Worm (Caenorhabditis elegans): Measurements from ENCODE around the gene E01B7.2.

The E01B7.2 gene

DNA sequence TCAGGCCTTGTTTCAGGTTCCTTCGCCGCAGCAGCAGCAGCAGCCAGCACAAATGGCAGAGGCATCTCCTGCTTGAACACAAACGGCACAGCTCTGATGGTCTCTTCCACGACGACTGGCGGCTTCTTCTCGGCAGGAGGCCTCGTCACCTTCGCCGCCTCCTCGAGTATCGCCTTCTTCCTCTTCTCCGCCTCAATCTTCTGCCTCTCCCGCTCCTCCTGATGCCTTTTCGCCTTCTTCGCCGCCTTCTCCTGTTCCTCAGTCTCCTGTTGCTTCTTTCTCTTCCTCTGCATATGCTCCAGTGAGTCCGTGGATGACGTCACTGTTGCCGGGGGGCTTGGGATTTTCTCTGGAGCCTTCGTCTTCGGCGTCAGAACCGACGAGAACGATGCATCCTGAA, 23.9 kb downstream of the E01B7.2 start:
- TF ChIP-seq ceh-8 (GFP tag; optimal IDR thresholded peaks at IDR 0.05) (no peak), ama-1 (optimal IDR thresholded peaks at IDR 0.05) (no peak), snpc-4 (tag; optimal IDR thresholded peaks at IDR 0.05) (no peak), pax-3 (tag; optimal IDR thresholded peaks at IDR 0.05) (no peak), lin-14 (GFP tag; optimal IDR thresholded peaks at IDR 0.05) (no peak), ceh-90 (tag; optimal IDR thresholded peaks at IDR 0.05) (no peak), ceh-82 (tag; optimal IDR thresholded peaks at IDR 0.05) (no peak), dpl-1 (GFP tag; optimal IDR thresholded peaks at IDR 0.05) (no peak), efl-3 (GFP tag; optimal IDR thresholded peaks at IDR 0.05) (no peak), snu-23 (GFP tag; optimal IDR thresholded peaks at IDR 0.05) (no peak), egl-13 (tag; optimal IDR thresholded peaks at IDR 0.05) (no peak), C34B4.2 (tag; optimal IDR thresholded peaks at IDR 0.05) (no peak), isw-1 (GFP tag; IDR thresholded peaks at IDR 0.05) (no peak), mdl-1 (tag; optimal IDR thresholded peaks at IDR 0.05) (no peak), tbx-2 (tag; optimal IDR thresholded peaks at IDR 0.05) (no peak)

DNA sequence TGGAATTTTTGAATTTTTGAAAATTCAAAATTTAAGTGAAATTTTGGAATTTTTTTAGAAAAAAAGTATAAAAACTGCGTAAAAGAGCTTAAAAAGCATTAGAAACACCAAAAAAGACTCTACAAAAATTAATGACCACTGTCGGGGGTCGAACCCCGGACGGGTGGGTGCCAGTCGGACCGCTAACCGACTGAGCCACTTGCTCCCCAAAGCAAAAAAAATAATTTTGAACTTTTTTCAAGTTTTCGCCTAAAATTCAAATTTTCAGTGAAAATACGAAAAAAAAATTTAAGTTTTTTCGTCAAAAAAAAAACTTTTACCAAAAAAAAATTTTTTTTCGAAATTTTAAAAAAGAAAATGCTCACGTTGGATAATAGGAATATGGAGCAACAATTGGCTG, 25.7 kb downstream of the E01B7.2 start:
- no peak for TF ChIP-seq nhr-12 (tag; optimal IDR thresholded peaks at IDR 0.05)
- TF ChIP-seq tlp-1 (tag; optimal IDR thresholded peaks at IDR 0.05): no peak
- no peak for TF ChIP-seq pqm-1 (tag; optimal IDR thresholded peaks at IDR 0.05)
- TF ChIP-seq efl-1 (optimal IDR thresholded peaks at IDR 0.05): no peak
- peak in 1 of 2 experiments; percentile 57 for TF ChIP-seq efl-1 (GFP tag; optimal IDR thresholded peaks at IDR 0.05 in 1 of 2)
- TF ChIP-seq F16B12.6 (tag; optimal IDR thresholded peaks at IDR 0.05): no peak
- TF ChIP-seq skn-1 (tag; optimal IDR thresholded peaks at IDR 0.05): no peak
- no peak for TF ChIP-seq sup-37 (GFP tag; optimal IDR thresholded peaks at IDR 0.05)

DNA sequence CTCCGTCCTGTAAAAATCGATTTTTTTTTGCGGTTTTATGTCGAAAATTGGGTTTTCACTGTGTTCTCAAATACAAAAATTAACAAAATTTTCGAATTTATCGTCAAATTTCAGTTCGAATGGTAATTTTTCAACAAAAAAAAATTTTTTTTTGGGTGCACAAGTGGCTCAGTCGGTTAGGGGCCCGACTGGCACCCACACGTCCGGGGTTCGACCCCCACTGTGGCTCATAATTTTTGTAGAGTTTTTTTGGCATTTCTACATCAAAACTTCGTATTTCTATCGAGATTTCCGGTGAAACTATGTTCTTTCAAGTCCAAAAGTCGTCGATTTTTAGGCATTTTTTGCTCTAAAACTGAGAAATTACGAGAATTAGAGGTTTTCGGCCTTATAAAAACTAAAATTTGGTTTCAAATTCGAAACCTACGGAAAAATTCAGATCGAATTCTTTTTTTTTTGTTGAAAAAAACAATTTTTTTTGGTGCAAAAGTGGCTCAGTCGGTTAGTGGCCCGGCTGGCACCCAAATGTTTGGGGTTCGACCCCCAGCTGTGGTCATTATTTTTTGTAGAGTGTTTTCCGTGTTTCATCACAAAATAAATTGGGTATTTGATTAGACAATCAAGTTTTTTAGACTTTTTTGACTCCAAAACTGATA, 26.6 kb downstream of the E01B7.2 start:
- TF ChIP-seq efl-1 (optimal IDR thresholded peaks at IDR 0.05): no peak
- peak in 1 of 2 experiments; percentile 64 for TF ChIP-seq efl-1 (GFP tag; optimal IDR thresholded peaks at IDR 0.05 in 1 of 2)
- no peak for TF ChIP-seq egl-27 (tag; optimal IDR thresholded peaks at IDR 0.05)
- TF ChIP-seq F16B12.6 (tag; optimal IDR thresholded peaks at IDR 0.05): no peak
- no peak for TF ChIP-seq ceh-63 (GFP tag; optimal IDR thresholded peaks at IDR 0.05)
- TF ChIP-seq egl-13 (tag; optimal IDR thresholded peaks at IDR 0.05): no peak
- TF ChIP-seq lin-13 (GFP tag; optimal IDR thresholded peaks at IDR 0.05): no peak

DNA sequence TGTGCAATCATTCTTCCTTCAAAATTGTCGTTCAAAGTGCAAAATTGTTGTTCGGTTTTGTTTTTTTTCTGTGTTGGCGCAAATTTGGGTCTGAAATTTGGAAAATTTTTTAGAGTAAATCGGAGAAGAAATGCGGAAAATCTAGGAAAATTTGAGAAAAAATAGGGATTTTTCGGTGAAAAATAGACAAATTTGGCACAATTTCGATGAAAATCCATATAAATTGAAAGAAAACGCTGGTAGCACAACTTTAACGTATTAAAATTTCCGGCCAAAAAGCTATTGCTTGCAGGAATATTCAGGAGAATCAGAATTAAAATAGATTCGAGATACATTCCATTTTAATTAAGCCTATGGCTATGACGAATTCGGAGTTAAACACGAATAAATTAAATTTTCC, 27.5 kb downstream of the E01B7.2 start, which contains the start of gene dpy-21:
TSS of gene dpy-21 (minus strand) at position 101 of the 400 bp plus-strand sequence.
- TF ChIP-seq dpl-1 (GFP tag; optimal IDR thresholded peaks at IDR 0.05) (no peak), ets-5 (GFP tag; IDR thresholded peaks at IDR 0.05) (no peak), nhr-76 (tag; optimal IDR thresholded peaks at IDR 0.05) (no peak)

ce11 chrV:17951172-17951999, 29.8 kb downstream of the E01B7.2 start, which contains the start of gene Y59A8B.24:
TSS of gene Y59A8B.24 (plus strand) at chrV:17951949.
- TF ChIP-seq hlh-17 (GFP tag; optimal IDR thresholded peaks at IDR 0.05; ENCODE audit: borderline replicate concordance) (no peak), xbp-1 (tag; optimal IDR thresholded peaks at IDR 0.05) (peak; percentile 86), rnt-1 (tag; optimal IDR thresholded peaks at IDR 0.05) (peak; percentile 95), unc-98 (GFP tag; IDR thresholded peaks at IDR 0.05) (peak; percentile 94), nhr-90 (tag; optimal IDR thresholded peaks at IDR 0.05; ENCODE audit: poor library complexity) (peak; percentile 89), ces-1 (GFP tag; optimal IDR thresholded peaks at IDR 0.05) (no peak), nhr-76 (tag; optimal IDR thresholded peaks at IDR 0.05) (no peak), egl-27 (tag; optimal IDR thresholded peaks at IDR 0.05) (peak; percentile 2 to 41), fkh-8 (tag; optimal IDR thresholded peaks at IDR 0.05) (peak; percentile 97), zag-1 (tag; optimal IDR thresholded peaks at IDR 0.05) (peak; percentile 66), isw-1 (GFP tag; IDR thresholded peaks at IDR 0.05) (peak; percentile 93), alr-1 (tag; optimal IDR thresholded peaks at IDR 0.05; ENCODE audit: borderline replicate concordance) (no peak), unc-30 (tag; optimal IDR thresholded peaks at IDR 0.05) (no peak), sup-37 (GFP tag; optimal IDR thresholded peaks at IDR 0.05) (peak; percentile 83), lsy-2 (tag; optimal IDR thresholded peaks at IDR 0.05) (peak; percentile 87 to 94), nhr-71 (tag; optimal IDR thresholded peaks at IDR 0.05) (peak; percentile 98), efl-3 (GFP tag; optimal IDR thresholded peaks at IDR 0.05) (no peak), mdl-1 (tag; optimal IDR thresholded peaks at IDR 0.05) (peak in 1 of 2 experiments; percentile 91), pqm-1 (tag; optimal IDR thresholded peaks at IDR 0.05) (no peak), aly-2 (tag; optimal IDR thresholded peaks at IDR 0.05) (peak; percentile 85), zip-4 (GFP tag; optimal IDR thresholded peaks at IDR 0.05) (peak; percentile 72), ets-5 (GFP tag; IDR thresholded peaks at IDR 0.05) (no peak)
